Worm (Caenorhabditis elegans): ENCODE data around the gene C14C10.2.
A peak's percentile ranks its signal among the peaks of the same experiment; 100 is the strongest.

Gene C14C10.2

ce11 chrV:12555872-12556271, 36.4 kb downstream of the C14C10.2 start:
- TF ChIP-seq tbx-2 (tag; optimal IDR thresholded peaks at IDR 0.05) = no peak
- TF ChIP-seq fkh-2 (tag; optimal IDR thresholded peaks at IDR 0.05) = no peak
- no peak for TF ChIP-seq mml-1 (tag; optimal IDR thresholded peaks at IDR 0.05)
- no peak for TF ChIP-seq jun-1 (tag; optimal IDR thresholded peaks at IDR 0.05)
- TF ChIP-seq hmg-11 (tag; optimal IDR thresholded peaks at IDR 0.05) = no peak
- no peak for TF ChIP-seq elt-1 (tag; optimal IDR thresholded peaks at IDR 0.05)
- TF ChIP-seq ztf-4 (tag; optimal IDR thresholded peaks at IDR 0.05) = no peak
- TF ChIP-seq nhr-25 (tag; optimal IDR thresholded peaks at IDR 0.05) = peak; percentile 57
- TF ChIP-seq R02D3.7 (tag; optimal IDR thresholded peaks at IDR 0.05) = no peak
- TF ChIP-seq daf-12 (tag; optimal IDR thresholded peaks at IDR 0.05) = no peak
- peak; percentile 42 for TF ChIP-seq nhr-43 (tag; optimal IDR thresholded peaks at IDR 0.05; ENCODE audit: poor library complexity, severe bottlenecking)
- no peak for TF ChIP-seq eor-1 (tag; optimal IDR thresholded peaks at IDR 0.05)
- peak; percentile 74 for TF ChIP-seq nhr-23 (tag; optimal IDR thresholded peaks at IDR 0.05)

DNA sequence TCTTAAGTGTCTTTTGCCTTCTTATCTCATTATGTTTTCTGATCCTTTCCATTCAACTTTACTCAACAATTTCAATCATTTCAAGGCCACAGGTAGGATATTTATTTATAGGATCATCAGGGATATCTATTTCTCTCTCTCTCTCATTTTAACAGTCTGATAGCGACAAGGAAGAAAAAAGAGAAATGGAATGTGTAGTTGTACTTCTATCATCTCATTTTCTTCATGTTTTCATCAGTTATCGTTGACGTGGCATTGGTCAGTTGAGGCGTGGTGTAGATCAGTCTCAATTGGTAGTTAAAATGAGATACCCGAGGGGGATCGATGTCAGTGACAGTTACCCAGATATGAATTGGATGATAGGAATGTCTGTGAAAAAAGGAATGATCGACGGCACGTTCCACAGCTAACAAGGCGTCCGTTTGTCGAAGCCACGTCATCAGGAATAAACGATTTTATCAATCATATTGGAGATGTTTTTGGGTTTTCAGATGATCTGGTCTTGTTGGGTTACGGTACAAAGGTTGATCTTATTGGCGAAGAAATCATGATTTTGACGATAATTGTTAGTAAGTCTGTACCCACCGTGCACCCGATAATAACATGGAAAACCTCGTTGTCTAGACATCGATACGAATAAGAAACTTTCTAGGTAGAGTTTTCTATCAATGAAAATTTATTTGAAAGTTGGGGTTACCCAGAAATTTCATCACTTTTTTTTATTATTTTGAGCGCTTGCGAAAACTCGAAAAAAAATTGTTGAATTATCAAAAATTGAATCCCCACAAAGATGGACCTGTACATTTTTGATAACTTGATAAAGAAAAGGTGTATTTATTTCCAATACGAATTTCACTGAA, 37.9 kb downstream of the C14C10.2 start:
- TF ChIP-seq ceh-82 (tag; optimal IDR thresholded peaks at IDR 0.05) (no peak), tbx-2 (tag; optimal IDR thresholded peaks at IDR 0.05) (peak; percentile 37), snpc-4 (tag; optimal IDR thresholded peaks at IDR 0.05) (no peak), nhr-237 (tag; optimal IDR thresholded peaks at IDR 0.05) (no peak), elt-2 (tag; optimal IDR thresholded peaks at IDR 0.05) (no peak), elt-1 (tag; optimal IDR thresholded peaks at IDR 0.05) (no peak), fos-1 (tag; optimal IDR thresholded peaks at IDR 0.05) (no peak), aly-2 (tag; optimal IDR thresholded peaks at IDR 0.05) (no peak), nhr-25 (tag; optimal IDR thresholded peaks at IDR 0.05) (peak; percentile 58), elt-3 (tag; optimal IDR thresholded peaks at IDR 0.05) (peak; percentile 52 to 84 (median 84)), lsy-12 (tag; optimal IDR thresholded peaks at IDR 0.05) (no peak), fkh-2 (tag; optimal IDR thresholded peaks at IDR 0.05) (no peak), nhr-23 (tag; optimal IDR thresholded peaks at IDR 0.05) (peak; percentile 77), R02D3.7 (tag; optimal IDR thresholded peaks at IDR 0.05) (peak; percentile 34), ceh-28 (tag; optimal IDR thresholded peaks at IDR 0.05) (peak; percentile 42), mdl-1 (tag; optimal IDR thresholded peaks at IDR 0.05) (no peak), nhr-76 (tag; optimal IDR thresholded peaks at IDR 0.05) (no peak), ama-1 (optimal IDR thresholded peaks at IDR 0.05) (peak; percentile 4), ztf-4 (tag; optimal IDR thresholded peaks at IDR 0.05) (no peak), lin-15B (tag; optimal IDR thresholded peaks at IDR 0.05) (no peak), nhr-43 (tag; optimal IDR thresholded peaks at IDR 0.05; ENCODE audit: poor library complexity, severe bottlenecking) (peak; percentile 63)

- no peak for TF ChIP-seq nhr-11 (tag; optimal IDR thresholded peaks at IDR 0.05)
- no peak for TF ChIP-seq ztf-11 (tag; optimal IDR thresholded peaks at IDR 0.05)
- no peak for TF ChIP-seq lin-39 (tag; optimal IDR thresholded peaks at IDR 0.05)
- TF ChIP-seq pha-4 (tag; optimal IDR thresholded peaks at IDR 0.05) = no peak
- peak; percentile 26 for TF ChIP-seq tbx-2 (tag; optimal IDR thresholded peaks at IDR 0.05)
- TF ChIP-seq ceh-28 (tag; optimal IDR thresholded peaks at IDR 0.05) = peak; percentile 11
- TF ChIP-seq unc-62 (GFP tag; optimal IDR thresholded peaks at IDR 0.05) = no peak
- TF ChIP-seq ztf-4 (tag; optimal IDR thresholded peaks at IDR 0.05) = no peak
- TF ChIP-seq nhr-77 (tag; optimal IDR thresholded peaks at IDR 0.05) = no peak
- TF ChIP-seq nhr-23 (tag; optimal IDR thresholded peaks at IDR 0.05) = peak; percentile 89
- no peak for TF ChIP-seq nhr-76 (tag; optimal IDR thresholded peaks at IDR 0.05)
- TF ChIP-seq unc-39 (tag; optimal IDR thresholded peaks at IDR 0.05) = no peak
- no peak for TF ChIP-seq nhr-28 (tag; optimal IDR thresholded peaks at IDR 0.05)
- peak; percentile 81 for TF ChIP-seq nhr-43 (tag; optimal IDR thresholded peaks at IDR 0.05; ENCODE audit: poor library complexity, severe bottlenecking)
- TF ChIP-seq snpc-4 (tag; optimal IDR thresholded peaks at IDR 0.05) = no peak
- no peak for TF ChIP-seq ceh-16 (tag; optimal IDR thresholded peaks at IDR 0.05)
- TF ChIP-seq elt-2 (tag; optimal IDR thresholded peaks at IDR 0.05) = no peak
- no peak for TF ChIP-seq R02D3.7 (tag; optimal IDR thresholded peaks at IDR 0.05)
- TF ChIP-seq hmg-11 (tag; optimal IDR thresholded peaks at IDR 0.05) = no peak
- TF ChIP-seq jun-1 (tag; optimal IDR thresholded peaks at IDR 0.05) = no peak
- peak; percentile 97 to 99 (median 99) for TF ChIP-seq elt-3 (tag; optimal IDR thresholded peaks at IDR 0.05)
- no peak for TF ChIP-seq elt-1 (tag; optimal IDR thresholded peaks at IDR 0.05)
- no peak for TF ChIP-seq eor-1 (tag; optimal IDR thresholded peaks at IDR 0.05)
- TF ChIP-seq fkh-10 (GFP tag; optimal IDR thresholded peaks at IDR 0.05) = no peak
- no peak for TF ChIP-seq lsy-12 (tag; optimal IDR thresholded peaks at IDR 0.05)
- TF ChIP-seq nhr-67 (tag; optimal IDR thresholded peaks at IDR 0.05) = no peak
- no peak for TF ChIP-seq skn-1 (tag; optimal IDR thresholded peaks at IDR 0.05)
- no peak for TF ChIP-seq nhr-237 (tag; optimal IDR thresholded peaks at IDR 0.05)
- no peak for TF ChIP-seq nhr-12 (tag; optimal IDR thresholded peaks at IDR 0.05)
- TF ChIP-seq ceh-9 (tag; optimal IDR thresholded peaks at IDR 0.05) = no peak
- no peak for TF ChIP-seq daf-12 (tag; optimal IDR thresholded peaks at IDR 0.05)
- TF ChIP-seq fkh-2 (tag; optimal IDR thresholded peaks at IDR 0.05) = no peak
- TF ChIP-seq sea-2 (GFP tag; optimal IDR thresholded peaks at IDR 0.05) = no peak
- TF ChIP-seq mdl-1 (tag; optimal IDR thresholded peaks at IDR 0.05) = no peak
- no peak for TF ChIP-seq pqm-1 (tag; optimal IDR thresholded peaks at IDR 0.05)
- TF ChIP-seq nhr-25 (tag; optimal IDR thresholded peaks at IDR 0.05) = peak; percentile 13
- TF ChIP-seq nfya-1 (tag; optimal IDR thresholded peaks at IDR 0.05; ENCODE audit: insufficient read depth) = no peak
- TF ChIP-seq fos-1 (tag; optimal IDR thresholded peaks at IDR 0.05) = no peak
- TF ChIP-seq ZK546.5 (tag; optimal IDR thresholded peaks at IDR 0.05) = no peak
- TF ChIP-seq lin-15B (tag; optimal IDR thresholded peaks at IDR 0.05) = no peak
Observed at ce11 chrV:12553286-12553725, 39.0 kb downstream of the C14C10.2 start.

All from whole organism, L3 larva.